Fruit fly (Drosophila melanogaster) whole organism, embryonic: ENCODE measurements around the gene CG13309.
A peak's percentile ranks its signal among the peaks of the same experiment; 100 is the strongest.

Experiments
- Ada2b ChIP-seq: fragments of 200-800 bp; sonication (Bioruptor generic); IDR thresholded peaks from 2 replicates; pipeline ENCODE4 v1.3.6; 2022; ENCODE audit warnings: missing biosample characterization, missing genetic modification characterization
- C15 ChIP-seq: fragments of 200-800 bp; sonication (Bioruptor generic); IDR thresholded peaks from 3 replicates; pipeline ENCODE4 v1.3.6; 2022; ENCODE audit warnings: missing biosample characterization, missing genetic modification characterization
- CG10565 ChIP-seq: fragments of 200-800 bp; sonication (Bioruptor generic); optimal IDR thresholded peaks from 3 replicates; lab custom pipeline; 2016; ENCODE audit warnings: missing biosample characterization, mild to moderate bottlenecking, missing genetic modification characterization
- CG11398 ChIP-seq: fragments of 200-800 bp; sonication (Bioruptor generic); optimal IDR thresholded peaks from 2 replicates; lab custom pipeline; 2016; ENCODE audit warnings: missing biosample characterization, missing genetic modification characterization
- CG11560 ChIP-seq: fragments of 200-800 bp; sonication (Bioruptor generic); IDR thresholded peaks from 3 replicates; pipeline ENCODE4 v1.3.6; 2022; ENCODE audit warnings: missing biosample characterization, missing genetic modification characterization
- CG12299 ChIP-seq: fragments of 200-800 bp; sonication (Bioruptor generic); optimal IDR thresholded peaks from 2 replicates; lab custom pipeline; 2018; ENCODE audit warnings: missing biosample characterization, mild to moderate bottlenecking, missing genetic modification characterization
- CG12942 ChIP-seq: fragments of 200-800 bp; sonication (Bioruptor generic); optimal IDR thresholded peaks from 3 replicates; lab custom pipeline; 2016; ENCODE audit warnings: missing biosample characterization, missing genetic modification characterization
- CG15479 ChIP-seq: fragments of 200-800 bp; sonication (Bioruptor generic); optimal IDR thresholded peaks from 3 replicates; lab custom pipeline; 2019; ENCODE audit warnings: missing biosample characterization, mild to moderate bottlenecking, missing genetic modification characterization, moderate library complexity
- CG16779 ChIP-seq: fragments of 200-800 bp; sonication (Bioruptor generic); IDR thresholded peaks from 2 replicates; pipeline ENCODE4 v1.3.6; 2022; ENCODE audit warnings: missing biosample characterization, missing genetic modification characterization
- CG17568 ChIP-seq: fragments of 200-800 bp; sonication (Bioruptor generic); optimal IDR thresholded peaks from 2 replicates; lab custom pipeline; 2018; ENCODE audit warnings: missing biosample characterization, mild to moderate bottlenecking, missing genetic modification characterization, moderate library complexity
- CG31441 ChIP-seq: fragments of 200-800 bp; sonication (Bioruptor generic); IDR thresholded peaks from 2 replicates; pipeline ENCODE4 v1.3.6; 2022; ENCODE audit warnings: missing biosample characterization, missing genetic modification characterization
- CG32772 ChIP-seq: fragments of 200-800 bp; sonication (Bioruptor generic); IDR thresholded peaks from 2 replicates; pipeline ENCODE4 v1.3.6; 2022; ENCODE audit warnings: missing biosample characterization, missing genetic modification characterization
- CG33213 ChIP-seq: fragments of 200-800 bp; sonication (Bioruptor generic); optimal IDR thresholded peaks from 3 replicates; lab custom pipeline; 2016; ENCODE audit warnings: missing biosample characterization, missing genetic modification characterization
- CG5180 ChIP-seq: fragments of 200-800 bp; sonication (Bioruptor generic); optimal IDR thresholded peaks from 3 replicates; lab custom pipeline; 2017; ENCODE audit warnings: missing biosample characterization, missing genetic modification characterization, mild to moderate bottlenecking, moderate library complexity, missing genetic modification reagents
- CG8924 ChIP-seq: fragments of 200-800 bp; optimal IDR thresholded peaks from 3 replicates; lab custom pipeline; 2019; ENCODE audit warnings: missing biosample characterization, mild to moderate bottlenecking, missing genetic modification characterization, moderate library complexity
- Chrac-16 ChIP-seq: fragments of 200-800 bp; sonication (Bioruptor generic); optimal IDR thresholded peaks from 3 replicates; lab custom pipeline; 2016; ENCODE audit warnings: missing biosample characterization, missing genetic modification characterization
- CoRest ChIP-seq: fragments of 200-800 bp; sonication (Bioruptor generic); optimal IDR thresholded peaks from 3 replicates; lab custom pipeline; 2018; ENCODE audit warnings: missing biosample characterization, mild to moderate bottlenecking, missing genetic modification characterization, moderate library complexity
- Doc3 ChIP-seq: fragments of 200-800 bp; sonication (Bioruptor generic); IDR thresholded peaks from 3 replicates; pipeline ENCODE4 v1.3.6; 2022; ENCODE audit warnings: missing biosample characterization, missing genetic modification characterization; ENCODE audit not compliant: partially characterized antibody
- Drgx ChIP-seq: fragments of 200-800 bp; sonication (Bioruptor generic); IDR thresholded peaks from 2 replicates; pipeline ENCODE4 v1.3.6; 2022; ENCODE audit warnings: missing biosample characterization, missing genetic modification characterization
- E2f1 ChIP-seq: fragments of 200-800 bp; sonication (Bioruptor generic); IDR thresholded peaks from 2 replicates; pipeline ENCODE4 v1.3.6; 2022; ENCODE audit warnings: missing biosample characterization, missing genetic modification characterization
- Eip74EF ChIP-seq, 2 experiments: fragments of 200-800 bp in 1 of 2; fragments of >200 bp in 1 of 2; sonication (Bioruptor generic) in 1 of 2; optimal IDR thresholded peaks; 2 replicates each; lab custom pipeline; 2017 to 2019; ENCODE audit warnings: missing biosample characterization in 2 of 2, missing genetic modification characterization in 2 of 2, mild to moderate bottlenecking in 1 of 2, moderate library complexity in 1 of 2
- Fer1 ChIP-seq: fragments of 200-800 bp; sonication (Bioruptor generic); optimal IDR thresholded peaks from 2 replicates; lab custom pipeline; 2017; ENCODE audit warnings: missing biosample characterization, mild to moderate bottlenecking, missing genetic modification characterization
- NC2β ChIP-seq: fragments of 200-800 bp; sonication (Bioruptor generic); optimal IDR thresholded peaks from 2 replicates; lab custom pipeline; 2016; ENCODE audit warnings: missing biosample characterization, missing genetic modification characterization
- Sry-β ChIP-seq: fragments of 200-800 bp; sonication (Bioruptor generic); optimal IDR thresholded peaks from 2 replicates; lab custom pipeline; 2018; ENCODE audit warnings: missing biosample characterization, mild to moderate bottlenecking, missing genetic modification characterization, moderate library complexity
- Taf1 ChIP-seq: fragments of 200-800 bp; sonication (Bioruptor generic); IDR thresholded peaks from 2 replicates; pipeline ENCODE4 v1.3.6; 2022; ENCODE audit warnings: missing biosample characterization, missing genetic modification characterization
- ab ChIP-seq: fragments of 200-800 bp; sonication (Bioruptor generic); optimal IDR thresholded peaks from 2 replicates; lab custom pipeline; 2016; ENCODE audit warnings: missing biosample characterization, missing genetic modification characterization
- aop ChIP-seq: fragments of 200-800 bp; sonication (Bioruptor generic); IDR thresholded peaks from 2 replicates; pipeline ENCODE4 v1.3.6; 2022; ENCODE audit warnings: missing biosample characterization, missing genetic modification characterization
- ara ChIP-seq: fragments of 200-800 bp; sonication (Bioruptor generic); IDR thresholded peaks from 2 replicates; pipeline ENCODE4 v1.3.6; 2022; ENCODE audit warnings: missing biosample characterization, missing genetic modification characterization
- bcd ChIP-seq: fragments of 200-800 bp; sonication (Bioruptor generic); optimal IDR thresholded peaks from 2 replicates; lab custom pipeline; 2017; ENCODE audit warnings: missing biosample characterization, mild to moderate bottlenecking, missing genetic modification characterization
- cas ChIP-seq: fragments of 200-800 bp; sonication (Bioruptor generic); IDR thresholded peaks from 2 replicates; pipeline ENCODE4 v1.3.6; 2022; ENCODE audit warnings: missing biosample characterization, missing genetic modification characterization
- chif ChIP-seq, 2 experiments: fragments of 200-800 bp; sonication (Bioruptor generic); optimal IDR thresholded peaks; 3 replicates each; lab custom pipeline; 2016; ENCODE audit warnings: missing biosample characterization in 2 of 2, missing genetic modification characterization in 2 of 2
- crol ChIP-seq: fragments of 200-800 bp; sonication (Bioruptor generic); IDR thresholded peaks from 2 replicates; pipeline ENCODE4 v1.3.6; 2022; ENCODE audit warnings: missing biosample characterization, missing genetic modification characterization
- dimm ChIP-seq: fragments of 200-800 bp; sonication (Bioruptor generic); IDR thresholded peaks from 2 replicates; pipeline ENCODE4 v1.3.6; 2022; ENCODE audit warnings: missing biosample characterization, missing genetic modification characterization
- dm ChIP-seq: fragments of 200-800 bp; sonication (Bioruptor generic); optimal IDR thresholded peaks from 3 replicates; lab custom pipeline; 2016; ENCODE audit warnings: missing biosample characterization, missing genetic modification characterization
- fd3F ChIP-seq: fragments of 200-800 bp; sonication (Bioruptor generic); optimal IDR thresholded peaks from 2 replicates; lab custom pipeline; 2018; ENCODE audit warnings: missing biosample characterization, mild to moderate bottlenecking, missing genetic modification characterization, moderate library complexity
- gsb ChIP-seq: fragments of 200-800 bp; sonication (Bioruptor generic); IDR thresholded peaks from 2 replicates; pipeline ENCODE4 v1.3.6; 2022; ENCODE audit warnings: missing biosample characterization, missing genetic modification characterization
- her ChIP-seq: fragments of 200-800 bp; sonication (Bioruptor generic); optimal IDR thresholded peaks from 2 replicates; lab custom pipeline; 2016; ENCODE audit warnings: missing biosample characterization, missing genetic modification characterization
- inv ChIP-seq: fragments of 200-800 bp; sonication (Bioruptor generic); IDR thresholded peaks from 2 replicates; pipeline ENCODE4 v1.3.6; 2022; ENCODE audit warnings: missing biosample characterization, missing genetic modification characterization; ENCODE audit not compliant: partially characterized antibody
- kay ChIP-seq: fragments of 200-800 bp; sonication (Bioruptor generic); optimal IDR thresholded peaks from 2 replicates; lab custom pipeline; 2016; ENCODE audit warnings: missing biosample characterization, missing genetic modification characterization
- klu ChIP-seq: fragments of 200-800 bp; sonication (Bioruptor generic); IDR thresholded peaks from 2 replicates; pipeline ENCODE4 v1.3.6; 2022; ENCODE audit warnings: missing biosample characterization, missing genetic modification characterization
- nau ChIP-seq: fragments of 200-800 bp; sonication (Bioruptor generic); optimal IDR thresholded peaks from 3 replicates; lab custom pipeline; 2017; ENCODE audit warnings: missing biosample characterization, mild to moderate bottlenecking, missing genetic modification characterization, missing genetic modification reagents
- otp ChIP-seq: fragments of 200-800 bp; sonication (Bioruptor generic); IDR thresholded peaks from 3 replicates; pipeline ENCODE4, ENCODE4 v1.3.6; 2022; ENCODE audit warnings: missing biosample characterization, missing genetic modification characterization
- peb ChIP-seq: fragments of 200-800 bp; sonication (Bioruptor generic); IDR thresholded peaks from 2 replicates; pipeline ENCODE4 v1.3.6; 2022; ENCODE audit warnings: missing biosample characterization, missing genetic modification characterization
- pnt ChIP-seq: fragments of 200-800 bp; sonication (Bioruptor generic); optimal IDR thresholded peaks from 3 replicates; lab custom pipeline; 2016; ENCODE audit warnings: missing biosample characterization, missing genetic modification characterization
- row ChIP-seq: fragments of 200-800 bp; sonication (Bioruptor generic); IDR thresholded peaks from 3 replicates; pipeline ENCODE4 v1.3.6; 2022; ENCODE audit warnings: missing biosample characterization, missing genetic modification characterization
- run ChIP-seq: fragments of 200-800 bp; sonication (Bioruptor generic); optimal IDR thresholded peaks from 3 replicates; lab custom pipeline; 2018; ENCODE audit warnings: missing biosample characterization, mild to moderate bottlenecking, missing genetic modification characterization
- sens-2 ChIP-seq: fragments of 200-800 bp; sonication (Bioruptor generic); IDR thresholded peaks from 2 replicates; pipeline ENCODE4 v1.3.6; 2022; ENCODE audit warnings: missing biosample characterization, missing genetic modification characterization
- slp2 ChIP-seq: fragments of 200-800 bp; sonication (Bioruptor generic); optimal IDR thresholded peaks from 2 replicates; lab custom pipeline; 2016; ENCODE audit warnings: missing biosample characterization, missing genetic modification characterization
- sqz ChIP-seq: fragments of 200-800 bp; sonication (Bioruptor generic); optimal IDR thresholded peaks from 3 replicates; lab custom pipeline; 2018; ENCODE audit warnings: missing biosample characterization, mild to moderate bottlenecking, missing genetic modification characterization
- tup ChIP-seq: fragments of 200-800 bp; sonication (Bioruptor generic); optimal IDR thresholded peaks from 2 replicates; lab custom pipeline; 2016; ENCODE audit warnings: missing biosample characterization, mild to moderate bottlenecking, missing genetic modification characterization, moderate library complexity
- zen ChIP-seq: fragments of 200-800 bp; sonication (Bioruptor generic); optimal IDR thresholded peaks from 3 replicates; lab custom pipeline; 2018; ENCODE audit warnings: missing biosample characterization, mild to moderate bottlenecking, missing genetic modification characterization, moderate library complexity

The CG13309 gene

DNA sequence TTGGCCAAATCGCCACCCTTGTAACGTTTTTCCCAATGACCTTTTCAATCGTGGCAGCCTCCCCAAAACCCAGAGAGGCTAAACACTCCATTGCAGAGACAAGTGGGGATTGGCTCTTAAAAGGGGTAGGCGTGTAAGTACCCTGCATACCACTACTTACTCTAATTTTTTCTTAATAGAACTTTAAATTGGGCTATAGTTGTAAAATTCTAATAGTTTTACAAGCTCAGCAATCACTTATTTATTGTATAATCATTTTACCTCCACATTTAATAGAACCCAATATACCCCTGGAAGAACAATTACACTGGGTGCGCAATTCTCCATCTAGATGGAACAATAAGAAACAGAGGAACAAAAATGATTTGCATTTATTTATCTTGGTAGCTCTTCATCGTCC is 31.6 kb downstream of the CG13309 start (continued):
- TF ChIP-seq Chrac-16 (GFP tag; lab: Kevin White, UChicago) (peak; percentile 69), Taf1 (GFP tag; lab: Robert Waterston, UW) (no peak), Doc3 (no peak), E2f1 (GFP tag; lab: Robert Waterston, UW) (peak; percentile 74), NC2β (GFP tag; lab: Kevin White, UChicago) (peak; percentile 55), sqz (GFP tag; lab: Kevin White, UChicago) (peak; percentile 48), CG10565 (no peak), run (tag; lab: Kevin White, UChicago) (peak; percentile 44), CoRest (peak; percentile 79), row (GFP tag; lab: Robert Waterston, UW) (peak; percentile 88), zen (tag; lab: Kevin White, UChicago) (peak; percentile 65), CG33213 (no peak), inv (no peak), ara (GFP tag; lab: Robert Waterston, UW) (peak; percentile 72), CG12942 (GFP tag; lab: Kevin White, UChicago) (peak; percentile 14), dimm (GFP tag; lab: Robert Waterston, UW) (peak; percentile 31; the same call in 1 of the 2 replicates), fd3F (GFP tag; lab: Kevin White, UChicago) (peak; percentile 68), CG17568 (GFP tag; lab: Kevin White, UChicago) (peak; percentile 61), slp2 (peak; percentile 9), crol (GFP tag; lab: Robert Waterston, UW) (no peak), CG32772 (GFP tag; lab: Robert Waterston, UW) (peak; percentile 74), cas (GFP tag; lab: Robert Waterston, UW) (no peak), Fer1 (GFP tag; lab: Kevin White, UChicago) (peak; percentile 81), tup (GFP tag; lab: Kevin White, UChicago) (no peak), CG8924 (tag; lab: Kevin White, UChicago) (peak; percentile 80), otp (GFP tag; lab: Robert Waterston, UW) (peak; percentile 60; the same call in 1 of the 3 replicates), CG11398 (peak; percentile 55), kay (peak; percentile 60), gsb (peak; percentile 65; the same call in 1 of the 2 replicates), pnt (GFP tag; lab: Kevin White, UChicago) (peak; percentile 50), Ada2b (GFP tag; lab: Robert Waterston, UW) (peak; percentile 78), ab (GFP tag; lab: Kevin White, UChicago) (no peak), dm (GFP tag; lab: Kevin White, UChicago) (peak; percentile 25), CG11560 (tag; lab: Robert Waterston, UW) (peak; percentile 38; the same call in 1 of the 3 replicates), chif (GFP tag; optimal IDR thresholded peaks at IDR 0.05; lab: Kevin White, UChicago) (peak; percentile 54 to 74), CG16779 (GFP tag; lab: Robert Waterston, UW) (no peak), sens-2 (peak; percentile 45; the same call in 1 of the 2 replicates), bcd (GFP tag; lab: Kevin White, UChicago) (peak; percentile 70), CG5180 (no peak), klu (GFP tag; lab: Robert Waterston, UW) (0 out of 2 replicates have a peak, but pooled peaks have one; percentile 51), CG31441 (peak; percentile 80), nau (GFP tag; lab: Kevin White, UChicago) (peak; percentile 36), Drgx (GFP tag; lab: Robert Waterston, UW) (peak; percentile 38; the same call in 1 of the 2 replicates), aop (no peak), Sry-β (GFP tag; lab: Kevin White, UChicago) (no peak), CG15479 (GFP tag; lab: Kevin White, UChicago) (no peak), CG12299 (peak; percentile 62), peb (GFP tag; lab: Robert Waterston, UW) (peak; percentile 60; the same call in 1 of the 2 replicates), her (GFP tag; lab: Kevin White, UChicago) (peak; percentile 42), Eip74EF (GFP tag; optimal IDR thresholded peaks at IDR 0.05; lab: Kevin White, UChicago) (peak in 1 of 2 experiments; percentile 69), C15 (GFP tag; lab: Robert Waterston, UW) (0 out of 3 replicates have a peak, but pooled peaks have one; percentile 42)
